Worm (Caenorhabditis elegans): ENCODE measurements around the gene Y39B6A.43.

The Y39B6A.43 gene

ce11 chrV:18917396-18917795, 50.2 kb downstream of the Y39B6A.43 start:
- TF ChIP-seq pha-2 (tag; optimal IDR thresholded peaks at IDR 0.05) (no peak), unc-86 (tag; optimal IDR thresholded peaks at IDR 0.05) (no peak), F13H6.1 (tag; optimal IDR thresholded peaks at IDR 0.05) (no peak), zip-5 (tag; optimal IDR thresholded peaks at IDR 0.05) (no peak), pat-9 (tag; optimal IDR thresholded peaks at IDR 0.05) (no peak), ttx-3 (tag; optimal IDR thresholded peaks at IDR 0.05) (no peak), fkh-6 (tag; optimal IDR thresholded peaks at IDR 0.05) (no peak), hlh-13 (GFP tag; optimal IDR thresholded peaks at IDR 0.05) (no peak)

- peak; percentile 30 for TF ChIP-seq pha-2 (tag; optimal IDR thresholded peaks at IDR 0.05)
- TF ChIP-seq dve-1 (tag; optimal IDR thresholded peaks at IDR 0.05), result no peak
Measured at ce11 chrV:18913120-18913519, 54.5 kb downstream of the Y39B6A.43 start.

- TF ChIP-seq ceh-30 (tag; optimal IDR thresholded peaks at IDR 0.05), result no peak
- no peak for TF ChIP-seq madf-2 (tag; optimal IDR thresholded peaks at IDR 0.05)
- no peak for TF ChIP-seq hlh-13 (GFP tag; optimal IDR thresholded peaks at IDR 0.05)
- no peak for TF ChIP-seq unc-55 (GFP tag; optimal IDR thresholded peaks at IDR 0.05)
- no peak for TF ChIP-seq Y22D7AL.16 (tag; optimal IDR thresholded peaks at IDR 0.05)
- no peak for TF ChIP-seq ceh-2 (tag; optimal IDR thresholded peaks at IDR 0.05)
- no peak for TF ChIP-seq ceh-31 (tag; optimal IDR thresholded peaks at IDR 0.05)
- TF ChIP-seq rnt-1 (tag; optimal IDR thresholded peaks at IDR 0.05), result no peak
- TF ChIP-seq ceh-45 (GFP tag; IDR thresholded peaks at IDR 0.05), result no peak
- TF ChIP-seq ceh-19 (GFP tag; optimal IDR thresholded peaks at IDR 0.05), result no peak
- no peak for TF ChIP-seq eyg-1 (tag; optimal IDR thresholded peaks at IDR 0.05)
- TF ChIP-seq odd-2 (tag; optimal IDR thresholded peaks at IDR 0.05), result no peak
- no peak for TF ChIP-seq sox-2 (GFP tag; IDR thresholded peaks at IDR 0.05)
- TF ChIP-seq unc-42 (tag; optimal IDR thresholded peaks at IDR 0.05), result no peak
- no peak for TF ChIP-seq fkh-6 (tag; optimal IDR thresholded peaks at IDR 0.05)
- no peak for TF ChIP-seq ztf-16 (tag; optimal IDR thresholded peaks at IDR 0.05)
- no peak for TF ChIP-seq lim-6 (tag; optimal IDR thresholded peaks at IDR 0.05)
- TF ChIP-seq syd-9 (tag; optimal IDR thresholded peaks at IDR 0.05), result no peak
Measured at ce11 chrV:18912555-18912954, 55.1 kb downstream of the Y39B6A.43 start.

ce11 chrV:18911736-18912135, 55.9 kb downstream of the Y39B6A.43 start, which contains the start of gene cyp-42A1:
TSS of gene cyp-42A1 (plus strand) at chrV:18912036.
- TF ChIP-seq dmd-4 (tag; optimal IDR thresholded peaks at IDR 0.05; ENCODE audit: borderline replicate concordance), result no peak
- no peak for TF ChIP-seq ceh-31 (tag; optimal IDR thresholded peaks at IDR 0.05)
- no peak for TF ChIP-seq fkh-6 (tag; optimal IDR thresholded peaks at IDR 0.05)
- TF ChIP-seq ahr-1 (tag; optimal IDR thresholded peaks at IDR 0.05), result no peak
- no peak for TF ChIP-seq unc-86 (tag; optimal IDR thresholded peaks at IDR 0.05)

All from whole organism, late embryonic.